Worm (Caenorhabditis elegans) whole organism, late embryonic: ENCODE results near the gene atgp-2.
A peak's percentile ranks its signal among the peaks of the same experiment; 100 is the strongest.

ENCODE experiments used
- C08G9.2 ChIP-seq: sonication (generic microtip); optimal IDR thresholded peaks from 2 replicates; lab custom pipeline; 2016; ENCODE audit warnings: mild to moderate bottlenecking, missing genetic modification characterization, moderate library complexity, missing compliant biosample characterization
- C38D4.7 ChIP-seq: fragments of 200-800 bp; sonication (Bioruptor generic); optimal IDR thresholded peaks from 2 replicates; lab custom pipeline; 2018; ENCODE audit warnings: mild to moderate bottlenecking, missing genetic modification characterization, moderate library complexity, missing compliant biosample characterization
- F13H6.1 ChIP-seq: sonication (generic microtip); optimal IDR thresholded peaks from 2 replicates; lab custom pipeline; 2016; ENCODE audit warnings: missing genetic modification characterization, missing compliant biosample characterization
- K02D7.2 ChIP-seq: sonication (generic microtip); optimal IDR thresholded peaks from 2 replicates; lab custom pipeline; 2017; ENCODE audit warnings: mild to moderate bottlenecking, missing genetic modification characterization, missing compliant biosample characterization
- T23F11.4 ChIP-seq: fragments of 200-800 bp; sonication (Bioruptor generic); optimal IDR thresholded peaks from 2 replicates; lab custom pipeline; 2018; ENCODE audit warnings: mild to moderate bottlenecking, missing genetic modification characterization, missing compliant biosample characterization
- Y22D7AL.16 ChIP-seq: sonication (generic microtip); optimal IDR thresholded peaks from 2 replicates; lab custom pipeline; 2016; ENCODE audit warnings: missing genetic modification characterization, missing compliant biosample characterization
- ama-1 ChIP-seq: fragments of 150-350 bp; optimal IDR thresholded peaks from 2 replicates; lab custom pipeline; 2014
- ceh-14 ChIP-seq: sonication (generic microtip); optimal IDR thresholded peaks from 2 replicates; lab custom pipeline; 2016; ENCODE audit warnings: missing genotype, missing genetic modification characterization, missing compliant biosample characterization
- ceh-18 ChIP-seq: sonication (generic microtip); optimal IDR thresholded peaks from 2 replicates; lab custom pipeline; 2016; ENCODE audit warnings: missing genetic modification characterization, missing compliant biosample characterization
- ceh-19 ChIP-seq: fragments of 200-800 bp; sonication (Bioruptor generic); optimal IDR thresholded peaks from 2 replicates; lab custom pipeline; 2018; ENCODE audit warnings: mild to moderate bottlenecking, missing genetic modification characterization, missing compliant biosample characterization
- ceh-2 ChIP-seq: sonication (generic microtip); optimal IDR thresholded peaks from 2 replicates; lab custom pipeline; 2016; ENCODE audit warnings: missing genotype, missing genetic modification characterization, missing compliant biosample characterization
- ceh-22 ChIP-seq: sonication (generic microtip); optimal IDR thresholded peaks from 2 replicates; lab custom pipeline; 2017; ENCODE audit warnings: missing biosample characterization, missing genetic modification characterization
- ceh-24 ChIP-seq: sonication (generic microtip); optimal IDR thresholded peaks from 2 replicates; lab custom pipeline; 2016; ENCODE audit warnings: mild to moderate bottlenecking, missing genetic modification characterization, missing compliant biosample characterization
- ceh-31 ChIP-seq: sonication (generic microtip); optimal IDR thresholded peaks from 2 replicates; lab custom pipeline; 2016; ENCODE audit warnings: missing genetic modification characterization, missing compliant biosample characterization
- ceh-34 ChIP-seq: sonication (generic microtip); optimal IDR thresholded peaks from 2 replicates; lab custom pipeline; 2016; ENCODE audit warnings: mild to moderate bottlenecking, missing genetic modification characterization, missing compliant biosample characterization
- ceh-45 ChIP-seq: fragments of 200-800 bp; sonication (Bioruptor generic); IDR thresholded peaks from 2 replicates; pipeline ENCODE4 v1.3.6; 2022; ENCODE audit warnings: missing genetic modification reagents, missing genetic modification characterization, missing compliant biosample characterization
- ceh-48 ChIP-seq: sonication (generic microtip); optimal IDR thresholded peaks from 2 replicates; lab custom pipeline; 2016; ENCODE audit warnings: missing genetic modification characterization, inconsistent platforms, missing compliant biosample characterization
- che-1 ChIP-seq: sonication (generic microtip); optimal IDR thresholded peaks from 2 replicates; lab custom pipeline; 2016; ENCODE audit warnings: mild to moderate bottlenecking, missing genetic modification characterization, missing compliant biosample characterization
- dmd-4 ChIP-seq: sonication (generic microtip); optimal IDR thresholded peaks from 2 replicates; lab custom pipeline; 2016; ENCODE audit warnings: borderline replicate concordance, missing genetic modification characterization, missing compliant biosample characterization
- elt-2 ChIP-seq: sonication (generic microtip); optimal IDR thresholded peaks from 2 replicates; lab custom pipeline; 2016; ENCODE audit warnings: missing genetic modification reagents, missing genetic modification characterization, missing compliant biosample characterization
- ets-4 ChIP-seq: sonication (generic microtip); optimal IDR thresholded peaks from 2 replicates; lab custom pipeline; 2016; ENCODE audit warnings: missing genetic modification characterization, missing compliant biosample characterization
- eyg-1 ChIP-seq: sonication (generic microtip); optimal IDR thresholded peaks from 2 replicates; lab custom pipeline; 2016; ENCODE audit warnings: missing genotype, missing genetic modification characterization, missing compliant biosample characterization
- fkh-10 ChIP-seq: fragments of 150-350 bp; optimal IDR thresholded peaks from 2 replicates; lab custom pipeline; 2014; ENCODE audit warnings: missing biosample characterization, missing genetic modification reagents, missing genetic modification characterization
- fkh-6 ChIP-seq: sonication (generic microtip); optimal IDR thresholded peaks from 2 replicates; lab custom pipeline; 2016; ENCODE audit warnings: missing genetic modification characterization, missing compliant biosample characterization
- gmeb-2 ChIP-seq: sonication (generic microtip); optimal IDR thresholded peaks from 2 replicates; lab custom pipeline; 2016; ENCODE audit warnings: missing genetic modification characterization, inconsistent platforms, missing compliant biosample characterization
- hlh-13 ChIP-seq: fragments of 200-800 bp; sonication (Bioruptor generic); optimal IDR thresholded peaks from 2 replicates; lab custom pipeline; 2018; ENCODE audit warnings: mild to moderate bottlenecking, missing genetic modification characterization, missing compliant biosample characterization
- hlh-30 ChIP-seq: sonication (generic microtip); optimal IDR thresholded peaks from 2 replicates; lab custom pipeline; 2017; ENCODE audit warnings: antibody characterized with exemption, missing genetic modification characterization, missing compliant biosample characterization; ENCODE audit not compliant: insufficient read depth
- hlh-6 ChIP-seq: sonication (generic microtip); optimal IDR thresholded peaks from 2 replicates; lab custom pipeline; 2016; ENCODE audit warnings: missing genotype, missing genetic modification characterization, missing compliant biosample characterization
- hlh-8 ChIP-seq: sonication (generic microtip); optimal IDR thresholded peaks from 2 replicates; lab custom pipeline; 2016; ENCODE audit warnings: missing genotype, missing genetic modification characterization, missing compliant biosample characterization
- lim-6 ChIP-seq: sonication (generic microtip); optimal IDR thresholded peaks from 2 replicates; lab custom pipeline; 2016; ENCODE audit warnings: missing genetic modification characterization, missing compliant biosample characterization
- mec-3 ChIP-seq: sonication (generic microtip); optimal IDR thresholded peaks from 2 replicates; lab custom pipeline; 2016; ENCODE audit warnings: borderline replicate concordance, missing genetic modification characterization, missing compliant biosample characterization
- nfya-1 ChIP-seq: sonication (generic microtip); optimal IDR thresholded peaks from 2 replicates; lab custom pipeline; 2017; ENCODE audit warnings: missing genetic modification characterization, mild to moderate bottlenecking, missing compliant biosample characterization, antibody characterized with exemption, moderate library complexity
- nhr-232 ChIP-seq: sonication (generic microtip); optimal IDR thresholded peaks from 2 replicates; lab custom pipeline; 2016; ENCODE audit warnings: missing genetic modification characterization, missing compliant biosample characterization
- npax-4 ChIP-seq: sonication (generic microtip); optimal IDR thresholded peaks from 2 replicates; lab custom pipeline; 2016; ENCODE audit warnings: missing genetic modification characterization, missing compliant biosample characterization
- odd-2 ChIP-seq: sonication (generic microtip); optimal IDR thresholded peaks from 2 replicates; lab custom pipeline; 2017; ENCODE audit warnings: antibody characterized with exemption, mild to moderate bottlenecking, missing genetic modification characterization, missing compliant biosample characterization
- pag-3 ChIP-seq: sonication (generic microtip); optimal IDR thresholded peaks from 2 replicates; lab custom pipeline; 2016; ENCODE audit warnings: missing compliant biosample characterization, missing genetic modification characterization, borderline replicate concordance
- pat-9 ChIP-seq: fragments of 200-800 bp; sonication (Bioruptor generic); optimal IDR thresholded peaks from 2 replicates; lab custom pipeline; 2018; ENCODE audit warnings: mild to moderate bottlenecking, missing genetic modification characterization, moderate library complexity, missing compliant biosample characterization
- pax-1 ChIP-seq: fragments of 150-350 bp; optimal IDR thresholded peaks from 2 replicates; lab custom pipeline; 2014; ENCODE audit warnings: missing biosample characterization, missing genetic modification characterization
- pha-2 ChIP-seq: sonication (generic microtip); optimal IDR thresholded peaks from 2 replicates; lab custom pipeline; 2017; ENCODE audit warnings: mild to moderate bottlenecking, missing genetic modification characterization, missing compliant biosample characterization
- pqm-1 ChIP-seq: sonication (generic microtip); optimal IDR thresholded peaks from 2 replicates; lab custom pipeline; 2016; ENCODE audit warnings: missing genetic modification characterization, missing compliant biosample characterization
- ref-2 ChIP-seq: sonication (generic microtip); optimal IDR thresholded peaks from 2 replicates; lab custom pipeline; 2016; ENCODE audit warnings: missing genetic modification characterization, missing compliant biosample characterization
- rnt-1 ChIP-seq: sonication (generic microtip); optimal IDR thresholded peaks from 2 replicates; lab custom pipeline; 2016; ENCODE audit warnings: missing genetic modification characterization, missing compliant biosample characterization
- sdc-2 ChIP-seq: sonication (generic microtip); optimal IDR thresholded peaks from 2 replicates; lab custom pipeline; 2016; ENCODE audit warnings: missing genotype, missing genetic modification characterization, missing compliant biosample characterization
- sox-2 ChIP-seq: fragments of 200-800 bp; sonication (Bioruptor generic); IDR thresholded peaks from 2 replicates; pipeline ENCODE4 v1.3.6; 2022; ENCODE audit warnings: missing genetic modification reagents, missing genetic modification characterization, missing compliant biosample characterization
- tbx-2 ChIP-seq: sonication (generic microtip); optimal IDR thresholded peaks from 2 replicates; lab custom pipeline; 2016; ENCODE audit warnings: missing genetic modification characterization, missing compliant biosample characterization
- ttx-3 ChIP-seq: sonication (generic microtip); optimal IDR thresholded peaks from 2 replicates; lab custom pipeline; 2016; ENCODE audit warnings: missing genetic modification reagents, missing genetic modification characterization, missing compliant biosample characterization
- unc-3 ChIP-seq, 2 experiments: fragments of 200-800 bp in 1 of 2; sonication (Bioruptor generic) in 1 of 2; sonication (generic microtip) in 1 of 2; conservative IDR thresholded peaks in 1 of 2; optimal IDR thresholded peaks in 1 of 2; 2 replicates each; pipeline versions ENCODE4 v1.3.6 to Lab custom; 2016 to 2022; ENCODE audit warnings: missing compliant biosample characterization in 2 of 2, missing genetic modification characterization in 2 of 2, missing genetic modification reagents in 1 of 2
- unc-55 ChIP-seq: sonication (generic microtip); optimal IDR thresholded peaks from 2 replicates; lab custom pipeline; 2017; ENCODE audit warnings: missing biosample characterization, missing genetic modification reagents, missing genetic modification characterization

The atgp-2 gene

ce11 chrII:14599284-14599862 is 44.5 kb downstream of the atgp-2 start:
- TF ChIP-seq tbx-2 (tag; lab: Kevin White, UChicago) (no peak), T23F11.4 (GFP tag; lab: Kevin White, UChicago) (no peak), ceh-14 (tag; lab: Kevin White, UChicago) (no peak), pat-9 (tag; lab: Kevin White, UChicago) (no peak), ceh-18 (tag; lab: Kevin White, UChicago) (no peak), K02D7.2 (tag; lab: Kevin White, UChicago) (no peak), hlh-6 (tag; lab: Kevin White, UChicago) (no peak), gmeb-2 (no peak), pha-2 (tag; lab: Kevin White, UChicago) (no peak), npax-4 (tag; lab: Kevin White, UChicago) (no peak), ceh-31 (tag; lab: Kevin White, UChicago) (no peak), ceh-48 (tag; lab: Kevin White, UChicago) (no peak), pag-3 (no peak), ceh-45 (GFP tag; lab: Robert Waterston, UW) (no peak)

- no peak for TF ChIP-seq fkh-10 (GFP tag; lab: Kevin White, UChicago)
- TF ChIP-seq rnt-1 (tag; lab: Kevin White, UChicago): peak; percentile 25
- no peak for TF ChIP-seq che-1 (tag; lab: Kevin White, UChicago)
- no peak for TF ChIP-seq gmeb-2
- no peak for TF ChIP-seq sox-2
- TF ChIP-seq pqm-1 (tag; lab: Kevin White, UChicago): no peak
- no peak for TF ChIP-seq ceh-34 (tag; lab: Kevin White, UChicago)
- TF ChIP-seq ceh-18 (tag; lab: Kevin White, UChicago): peak; percentile 24
- TF ChIP-seq hlh-13 (GFP tag; lab: Kevin White, UChicago): no peak
- no peak for TF ChIP-seq ref-2
- peak; percentile 61 for TF ChIP-seq hlh-30 (tag; lab: Kevin White, UChicago)
Observed at ce11 chrII:14598367-14598766, 45.5 kb downstream of the atgp-2 start.

ce11 chrII:14597788-14598187 is 46.1 kb downstream of the atgp-2 start:
- TF ChIP-seq pax-1 (tag; lab: Kevin White, UChicago): no peak
- TF ChIP-seq ceh-18 (tag; lab: Kevin White, UChicago): no peak
- TF ChIP-seq lim-6: no peak
- TF ChIP-seq C38D4.7: no peak
- TF ChIP-seq nhr-232: no peak
- TF ChIP-seq fkh-10 (GFP tag; lab: Kevin White, UChicago): no peak
- TF ChIP-seq ceh-2 (tag; lab: Kevin White, UChicago): no peak
- TF ChIP-seq hlh-8 (tag; lab: Kevin White, UChicago): no peak
- no peak for TF ChIP-seq gmeb-2
- no peak for TF ChIP-seq unc-55 (GFP tag; lab: Kevin White, UChicago)
- no peak for TF ChIP-seq fkh-6 (tag; lab: Kevin White, UChicago)
- no peak for TF ChIP-seq npax-4 (tag; lab: Kevin White, UChicago)
- TF ChIP-seq dmd-4 (tag; lab: Kevin White, UChicago): no peak
- TF ChIP-seq ceh-22 (tag; lab: Kevin White, UChicago): no peak
- no peak for TF ChIP-seq sdc-2
- no peak for TF ChIP-seq unc-3 (GFP tag; conservative IDR thresholded peaks at IDR 0.05; lab: Robert Waterston, UW)
- TF ChIP-seq unc-3 (tag; optimal IDR thresholded peaks at IDR 0.05; lab: Kevin White, UChicago): no peak
- no peak for TF ChIP-seq F13H6.1

ce11 chrII:14593281-14593680 is 50.6 kb downstream of the atgp-2 start, which contains the start of gene catp-4:
TSS of gene catp-4 (plus strand) at chrII:14593581.
- TF ChIP-seq mec-3: no peak
- TF ChIP-seq ttx-3 (tag; lab: Kevin White, UChicago): no peak
- TF ChIP-seq ama-1 (lab: Kevin White, UChicago): no peak
- TF ChIP-seq odd-2 (tag; lab: Kevin White, UChicago): no peak
- no peak for TF ChIP-seq C08G9.2
- TF ChIP-seq ceh-24 (tag; lab: Kevin White, UChicago): no peak
- TF ChIP-seq npax-4 (tag; lab: Kevin White, UChicago): no peak
- no peak for TF ChIP-seq elt-2 (tag; lab: Kevin White, UChicago)
- TF ChIP-seq ets-4: no peak
- no peak for TF ChIP-seq nfya-1 (tag; lab: Kevin White, UChicago)
- TF ChIP-seq eyg-1 (tag; lab: Kevin White, UChicago): no peak
- no peak for TF ChIP-seq unc-3 (GFP tag; conservative IDR thresholded peaks at IDR 0.05; lab: Robert Waterston, UW)
- TF ChIP-seq unc-3 (tag; optimal IDR thresholded peaks at IDR 0.05; lab: Kevin White, UChicago): no peak
- TF ChIP-seq rnt-1 (tag; lab: Kevin White, UChicago): no peak
- TF ChIP-seq Y22D7AL.16 (tag; lab: Kevin White, UChicago): no peak
- no peak for TF ChIP-seq ceh-45 (GFP tag; lab: Robert Waterston, UW)
- no peak for TF ChIP-seq ceh-19
